Fruit fly (Drosophila melanogaster) whole organism, embryonic: ENCODE measurements around the gene CG31360.

Source experiments
- Aef1 ChIP-seq: fragments of 200-800 bp; sonication (Bioruptor generic); IDR thresholded peaks from 3 replicates; pipeline ENCODE4 v1.3.6; 2022; ENCODE audit warnings: missing biosample characterization, missing genetic modification characterization
- Bdp1 ChIP-seq: fragments of 200-800 bp; sonication (Bioruptor generic); optimal IDR thresholded peaks from 3 replicates; lab custom pipeline; 2016; ENCODE audit warnings: missing biosample characterization, missing genetic modification characterization
- CG10366 ChIP-seq: fragments of 200-800 bp; sonication (Bioruptor generic); IDR thresholded peaks from 2 replicates; pipeline ENCODE4 v1.3.6; 2022; ENCODE audit warnings: missing biosample characterization, missing genetic modification characterization
- CG12769 ChIP-seq: fragments of 200-800 bp; sonication (Bioruptor generic); optimal IDR thresholded peaks from 2 replicates; lab custom pipeline; 2019; ENCODE audit warnings: missing biosample characterization, mild to moderate bottlenecking, missing genetic modification characterization, moderate library complexity
- CG13894 ChIP-seq: fragments of 200-800 bp; sonication (Bioruptor generic); optimal IDR thresholded peaks from 3 replicates; lab custom pipeline; 2018; ENCODE audit warnings: missing biosample characterization, mild to moderate bottlenecking, missing genetic modification characterization, moderate library complexity
- CG15269 ChIP-seq: fragments of 200-800 bp; sonication (Bioruptor generic); optimal IDR thresholded peaks from 2 replicates; lab custom pipeline; 2018; ENCODE audit warnings: missing biosample characterization, mild to moderate bottlenecking, missing genetic modification characterization, moderate library complexity
- CG1529 ChIP-seq: fragments of 200-800 bp; sonication (Bioruptor generic); optimal IDR thresholded peaks from 3 replicates; lab custom pipeline; 2018; ENCODE audit warnings: missing biosample characterization, missing genetic modification characterization
- CG15479 ChIP-seq: fragments of 200-800 bp; sonication (Bioruptor generic); optimal IDR thresholded peaks from 3 replicates; lab custom pipeline; 2019; ENCODE audit warnings: missing biosample characterization, mild to moderate bottlenecking, missing genetic modification characterization, moderate library complexity
- CG16813 ChIP-seq: fragments of 200-800 bp; sonication (Bioruptor generic); IDR thresholded peaks from 3 replicates; pipeline ENCODE4 v1.3.6; 2022; ENCODE audit warnings: missing biosample characterization, missing genetic modification characterization; ENCODE audit not compliant: partially characterized antibody
- CG16863 ChIP-seq: fragments of 200-800 bp; sonication (Bioruptor generic); optimal IDR thresholded peaks from 3 replicates; lab custom pipeline; 2016; ENCODE audit warnings: missing biosample characterization, missing genetic modification characterization
- CG1792 ChIP-seq: fragments of 200-800 bp; sonication (Bioruptor generic); optimal IDR thresholded peaks from 2 replicates; lab custom pipeline; 2016; ENCODE audit warnings: missing biosample characterization, missing genetic modification characterization
- CG33557 ChIP-seq: fragments of 200-800 bp; sonication (Bioruptor generic); optimal IDR thresholded peaks from 2 replicates; lab custom pipeline; 2019; ENCODE audit warnings: missing biosample characterization, mild to moderate bottlenecking, missing genetic modification characterization, moderate library complexity
- CG42726 ChIP-seq: fragments of 200-800 bp; sonication (Bioruptor generic); IDR thresholded peaks from 2 replicates; pipeline ENCODE4 v1.3.6; 2022; ENCODE audit warnings: missing biosample characterization, missing genetic modification characterization; ENCODE audit not compliant: partially characterized antibody
- CG43689 ChIP-seq: fragments of 200-800 bp; sonication (Bioruptor generic); IDR thresholded peaks from 2 replicates; pipeline ENCODE4 v1.3.6; 2022; ENCODE audit warnings: missing biosample characterization, missing genetic modification characterization
- CG5953 ChIP-seq: fragments of 200-800 bp; sonication (Bioruptor generic); IDR thresholded peaks from 2 replicates; pipeline ENCODE4 v1.3.6; 2022; ENCODE audit warnings: missing biosample characterization, missing genetic modification characterization
- CG6654 ChIP-seq: fragments of 200-800 bp; sonication (Bioruptor generic); optimal IDR thresholded peaks from 2 replicates; lab custom pipeline; 2017; ENCODE audit warnings: missing biosample characterization, mild to moderate bottlenecking, missing genetic modification characterization
- CG6689 ChIP-seq: fragments of 200-800 bp; sonication (Bioruptor generic); IDR thresholded peaks from 2 replicates; pipeline ENCODE4 v1.3.6; 2022; ENCODE audit warnings: missing biosample characterization, missing genetic modification characterization
- CG6791 ChIP-seq: fragments of 200-800 bp; sonication (Bioruptor generic); IDR thresholded peaks from 3 replicates; pipeline ENCODE4 v1.3.6; 2022; ENCODE audit warnings: missing biosample characterization, missing genetic modification characterization; ENCODE audit not compliant: partially characterized antibody
- CTCF ChIP-seq: fragments of 200-800 bp; sonication (Bioruptor generic); optimal IDR thresholded peaks from 2 replicates; lab custom pipeline; 2017; ENCODE audit warnings: missing biosample characterization, mild to moderate bottlenecking, missing genetic modification characterization, moderate library complexity
- Dbx ChIP-seq: fragments of 200-800 bp; sonication (Bioruptor generic); IDR thresholded peaks from 3 replicates; pipeline ENCODE4 v1.3.6; 2022; ENCODE audit warnings: missing biosample characterization, missing genetic modification characterization
- Dip3 ChIP-seq: fragments of 200-800 bp; sonication (Bioruptor generic); optimal IDR thresholded peaks from 3 replicates; lab custom pipeline; 2016; ENCODE audit warnings: missing biosample characterization, missing genetic modification characterization
- Fer1 ChIP-seq: fragments of 200-800 bp; sonication (Bioruptor generic); optimal IDR thresholded peaks from 2 replicates; lab custom pipeline; 2017; ENCODE audit warnings: missing biosample characterization, mild to moderate bottlenecking, missing genetic modification characterization
- Fer2 ChIP-seq: fragments of 200-800 bp; sonication (Bioruptor generic); optimal IDR thresholded peaks from 2 replicates; lab custom pipeline; 2018; ENCODE audit warnings: missing biosample characterization, mild to moderate bottlenecking, missing genetic modification characterization, moderate library complexity
- Gug ChIP-seq: fragments of 200-800 bp; sonication (Bioruptor generic); IDR thresholded peaks from 4 replicates; pipeline ENCODE4 v1.3.6; 2022; ENCODE audit warnings: missing biosample characterization, missing genetic modification characterization
- HmgD ChIP-seq: fragments of 200-800 bp; sonication (Bioruptor generic); optimal IDR thresholded peaks from 3 replicates; lab custom pipeline; 2016; ENCODE audit warnings: missing biosample characterization, missing genetic modification characterization
- HmgZ ChIP-seq: fragments of 200-800 bp; sonication (Bioruptor generic); optimal IDR thresholded peaks from 2 replicates; lab custom pipeline; 2018; ENCODE audit warnings: missing biosample characterization, mild to moderate bottlenecking, missing genetic modification characterization
- Hmr ChIP-seq: fragments of 200-800 bp; sonication (Bioruptor generic); optimal IDR thresholded peaks from 3 replicates; lab custom pipeline; 2017; ENCODE audit warnings: mild to moderate bottlenecking, missing biosample characterization, missing genetic modification reagents, missing genetic modification characterization
- Kr ChIP-seq: fragments of 200-800 bp; sonication (Bioruptor generic); optimal IDR thresholded peaks from 2 replicates; lab custom pipeline; 2017; ENCODE audit warnings: missing biosample characterization, mild to moderate bottlenecking, missing genetic modification characterization
- MBD-R2 ChIP-seq: fragments of 200-800 bp; sonication (Bioruptor generic); IDR thresholded peaks from 2 replicates; pipeline ENCODE4 v1.3.6; 2022; ENCODE audit warnings: missing biosample characterization, missing genetic modification characterization
- MTF-1 ChIP-seq: fragments of 200-800 bp; sonication (Bioruptor generic); optimal IDR thresholded peaks from 2 replicates; lab custom pipeline; 2018; ENCODE audit warnings: missing biosample characterization, mild to moderate bottlenecking, missing genetic modification characterization, borderline replicate concordance
- Med ChIP-seq: fragments of 200-800 bp; sonication (Bioruptor generic); peaks from one replicate; lab custom pipeline; 2016; ENCODE audit warnings: missing biosample characterization, missing genetic modification characterization, mild to moderate bottlenecking, inconsistent platforms, moderate library complexity
- Myb ChIP-seq: fragments of 200-800 bp; sonication (Bioruptor generic); optimal IDR thresholded peaks from 2 replicates; lab custom pipeline; 2016; ENCODE audit warnings: missing biosample characterization, missing genetic modification characterization
- Poxn ChIP-seq: fragments of 200-800 bp; sonication (Bioruptor generic); IDR thresholded peaks from 2 replicates; pipeline ENCODE4 v1.3.6; 2022; ENCODE audit warnings: missing biosample characterization, missing genetic modification characterization
- TFAM ChIP-seq: fragments of 200-800 bp; sonication (Bioruptor generic); optimal IDR thresholded peaks from 2 replicates; lab custom pipeline; 2017; ENCODE audit warnings: missing biosample characterization, missing genetic modification characterization, inconsistent platforms
- az2 ChIP-seq: fragments of 200-800 bp; sonication (Bioruptor generic); optimal IDR thresholded peaks from 3 replicates; lab custom pipeline; 2016; ENCODE audit warnings: missing biosample characterization, missing genetic modification characterization
- crol ChIP-seq: fragments of 200-800 bp; sonication (Bioruptor generic); IDR thresholded peaks from 2 replicates; pipeline ENCODE4 v1.3.6; 2022; ENCODE audit warnings: missing biosample characterization, missing genetic modification characterization
- dm ChIP-seq: fragments of 200-800 bp; sonication (Bioruptor generic); optimal IDR thresholded peaks from 3 replicates; lab custom pipeline; 2016; ENCODE audit warnings: missing biosample characterization, missing genetic modification characterization
- dmrt99B ChIP-seq: fragments of 200-800 bp; sonication (Bioruptor generic); optimal IDR thresholded peaks from 2 replicates; lab custom pipeline; 2018; ENCODE audit warnings: missing biosample characterization, mild to moderate bottlenecking, missing genetic modification characterization, moderate library complexity
- eyg ChIP-seq: fragments of 200-800 bp; sonication (Bioruptor generic); optimal IDR thresholded peaks from 3 replicates; lab custom pipeline; 2016; ENCODE audit warnings: missing biosample characterization, missing genetic modification characterization
- fd64A ChIP-seq: fragments of 200-800 bp; sonication (Bioruptor generic); optimal IDR thresholded peaks from 3 replicates; lab custom pipeline; 2018; ENCODE audit warnings: missing biosample characterization, mild to moderate bottlenecking, missing genetic modification characterization
- gcm2 ChIP-seq: fragments of 200-800 bp; sonication (Bioruptor generic); optimal IDR thresholded peaks from 2 replicates; lab custom pipeline; 2016; ENCODE audit warnings: missing biosample characterization, missing genetic modification characterization
- ind ChIP-seq: fragments of 200-800 bp; sonication (Bioruptor generic); optimal IDR thresholded peaks from 3 replicates; lab custom pipeline; 2016; ENCODE audit warnings: missing biosample characterization, missing genetic modification characterization
- org-1 ChIP-seq: fragments of 200-800 bp; sonication (Bioruptor generic); optimal IDR thresholded peaks from 2 replicates; lab custom pipeline; 2017; ENCODE audit warnings: missing biosample characterization, missing genetic modification characterization
- pho ChIP-seq: fragments of 200-800 bp; sonication (Bioruptor generic); optimal IDR thresholded peaks from 2 replicates; lab custom pipeline; 2016; ENCODE audit warnings: missing biosample characterization, missing genetic modification characterization
- prd ChIP-seq, 3 experiments: fragments of >200 bp in 2 of 3; fragments of 200-800 bp in 1 of 3; sonication (Bioruptor generic) in 1 of 3; optimal IDR thresholded peaks in 2 of 3; IDR thresholded peaks in 1 of 3; 2 replicates in 2 of 3; 3 replicates in 1 of 3; pipeline versions ENCODE4 v1.3.6 to Lab custom; 2017 to 2022; ENCODE audit warnings: missing biosample characterization in 1 of 3, missing genetic modification characterization in 1 of 3
- pzg ChIP-seq: fragments of 200-800 bp; sonication (Bioruptor generic); optimal IDR thresholded peaks from 3 replicates; lab custom pipeline; 2018; ENCODE audit warnings: missing biosample characterization, mild to moderate bottlenecking, missing genetic modification characterization, moderate library complexity
- row ChIP-seq: fragments of 200-800 bp; sonication (Bioruptor generic); IDR thresholded peaks from 3 replicates; pipeline ENCODE4 v1.3.6; 2022; ENCODE audit warnings: missing biosample characterization, missing genetic modification characterization
- scrt ChIP-seq: fragments of 200-800 bp; sonication (Bioruptor generic); optimal IDR thresholded peaks from 2 replicates; lab custom pipeline; 2018; ENCODE audit warnings: missing biosample characterization, mild to moderate bottlenecking, missing genetic modification characterization, moderate library complexity
- sna ChIP-seq: fragments of 200-800 bp; sonication (Bioruptor generic); IDR thresholded peaks from 2 replicates; pipeline ENCODE4 v1.3.6; 2022; ENCODE audit warnings: missing biosample characterization, missing genetic modification characterization; ENCODE audit not compliant: partially characterized antibody
- tna ChIP-seq: fragments of 200-800 bp; sonication (Bioruptor generic); IDR thresholded peaks from 2 replicates; pipeline ENCODE4 v1.3.6; 2022; ENCODE audit warnings: missing biosample characterization, missing genetic modification characterization; ENCODE audit not compliant: partially characterized antibody
- twi ChIP-seq: fragments of 200-800 bp; optimal IDR thresholded peaks from 2 replicates; lab custom pipeline; 2019; ENCODE audit warnings: missing biosample characterization, mild to moderate bottlenecking, missing genetic modification characterization, moderate library complexity
- unpg ChIP-seq: fragments of 200-800 bp; sonication (Bioruptor generic); optimal IDR thresholded peaks from 3 replicates; lab custom pipeline; 2018; ENCODE audit warnings: missing biosample characterization, mild to moderate bottlenecking, missing genetic modification characterization, moderate library complexity

The CG31360 gene

dm6 chr3R:17655040-17655439 is 29.9 kb upstream of the CG31360 start (continued):
- TF ChIP-seq MBD-R2 (GFP tag; lab: Robert Waterston, UW): no peak
- TF ChIP-seq CG1529 (GFP tag; lab: Kevin White, UChicago): peak; percentile 37
- TF ChIP-seq Fer1 (GFP tag; lab: Kevin White, UChicago): no peak
- no peak for TF ChIP-seq Fer2 (tag; lab: Kevin White, UChicago)
- TF ChIP-seq Dbx (GFP tag; lab: Robert Waterston, UW): no peak
- TF ChIP-seq CG16863 (GFP tag; lab: Kevin White, UChicago): no peak
- TF ChIP-seq CG15269: no peak
- TF ChIP-seq HmgD (GFP tag; lab: Kevin White, UChicago): no peak
- no peak for TF ChIP-seq CG6689 (GFP tag; lab: Robert Waterston, UW)
- TF ChIP-seq dm (GFP tag; lab: Kevin White, UChicago): no peak
- TF ChIP-seq CG1792 (GFP tag; lab: Kevin White, UChicago): no peak
- no peak for TF ChIP-seq CG6654
- TF ChIP-seq twi: peak; percentile 2
- TF ChIP-seq Poxn (GFP tag; lab: Robert Waterston, UW): no peak
- TF ChIP-seq TFAM: no peak
- TF ChIP-seq Myb (GFP tag; lab: Kevin White, UChicago): no peak
- no peak for TF ChIP-seq Hmr (GFP tag; lab: Kevin White, UChicago)
- TF ChIP-seq Med (GFP tag; lab: Kevin White, UChicago): no peak
- no peak for TF ChIP-seq pzg (GFP tag; lab: Kevin White, UChicago)
- TF ChIP-seq CG42726 (GFP tag; lab: Robert Waterston, UW): no peak
- TF ChIP-seq Kr (GFP tag; lab: Kevin White, UChicago): no peak
- TF ChIP-seq crol: no peak
- peak; percentile 7 for TF ChIP-seq CG15479 (GFP tag; lab: Kevin White, UChicago)
- TF ChIP-seq CG12769 (tag; lab: Kevin White, UChicago): no peak
- peak; percentile 31 for TF ChIP-seq fd64A
- TF ChIP-seq CG43689 (GFP tag; lab: Robert Waterston, UW): no peak
- TF ChIP-seq tna: no peak
- TF ChIP-seq CG33557 (GFP tag; lab: Kevin White, UChicago): peak; percentile 59
- TF ChIP-seq HmgZ (tag; lab: Kevin White, UChicago): no peak
- TF ChIP-seq dmrt99B (tag; lab: Kevin White, UChicago): peak; percentile 25
- peak; percentile 53 for TF ChIP-seq MTF-1 (GFP tag; lab: Kevin White, UChicago)
- no peak for TF ChIP-seq gcm2 (GFP tag; lab: Kevin White, UChicago)
- TF ChIP-seq az2 (GFP tag; lab: Kevin White, UChicago): no peak
- TF ChIP-seq CG6791 (GFP tag; lab: Robert Waterston, UW): no peak
- no peak for TF ChIP-seq CG16813 (GFP tag; lab: Robert Waterston, UW)
- TF ChIP-seq Aef1 (GFP tag; lab: Robert Waterston, UW): no peak
- no peak for TF ChIP-seq CG10366
- no peak for TF ChIP-seq pho (GFP tag; lab: Kevin White, UChicago)
- TF ChIP-seq row: no peak
- no peak for TF ChIP-seq Dip3 (GFP tag; lab: Kevin White, UChicago)
- TF ChIP-seq CG13894 (tag; lab: Kevin White, UChicago): no peak
- TF ChIP-seq CTCF: no peak
- TF ChIP-seq CG5953 (GFP tag; lab: Robert Waterston, UW): 0 out of 2 replicates have a peak, but pooled peaks have one; percentile 21
- TF ChIP-seq sna (GFP tag; lab: Robert Waterston, UW): no peak
- no peak for TF ChIP-seq prd (optimal IDR thresholded peaks at IDR 0.05; lab: Kevin White, UChicago)
- TF ChIP-seq prd (GFP tag; IDR thresholded peaks at IDR 0.05; lab: Robert Waterston, UW): no peak
- no peak for TF ChIP-seq org-1 (GFP tag; lab: Kevin White, UChicago)
- TF ChIP-seq eyg: no peak
- no peak for TF ChIP-seq scrt
- no peak for TF ChIP-seq ind
- no peak for TF ChIP-seq Bdp1 (GFP tag; lab: Kevin White, UChicago)
- peak; percentile 57 for TF ChIP-seq unpg (GFP tag; lab: Kevin White, UChicago)
- no peak for TF ChIP-seq Gug (GFP tag; lab: Robert Waterston, UW)
